Worm (Caenorhabditis elegans) whole organism, L3 larva: ENCODE data around the gene F23B12.1.

Source experiments
- R02D3.7 ChIP-seq: fragments of 150-350 bp; optimal IDR thresholded peaks from 2 replicates; lab custom pipeline; 2014; ENCODE audit warnings: missing biosample characterization, missing genetic modification characterization
- ZK546.5 ChIP-seq: sonication (generic microtip); optimal IDR thresholded peaks from 2 replicates; lab custom pipeline; 2017; ENCODE audit warnings: missing biosample characterization, missing genetic modification characterization
- aly-2 ChIP-seq: fragments of 150-350 bp; optimal IDR thresholded peaks from 2 replicates; lab custom pipeline; 2014; ENCODE audit warnings: missing biosample characterization, missing genetic modification characterization
- ama-1 ChIP-seq: fragments of 150-350 bp; optimal IDR thresholded peaks from 2 replicates; lab custom pipeline; 2018
- ceh-82 ChIP-seq: fragments of 150-350 bp; optimal IDR thresholded peaks from 2 replicates; lab custom pipeline; 2014; ENCODE audit warnings: missing biosample characterization, missing genetic modification characterization
- lin-15B ChIP-seq: fragments of 150-350 bp; optimal IDR thresholded peaks from 2 replicates; lab custom pipeline; 2014; ENCODE audit warnings: missing biosample characterization, missing genetic modification characterization
- lin-39 ChIP-seq: fragments of 150-350 bp; optimal IDR thresholded peaks from 2 replicates; lab custom pipeline; 2018; ENCODE audit warnings: missing biosample characterization, missing genetic modification reagents, missing genetic modification characterization
- mdl-1 ChIP-seq: fragments of 150-350 bp; optimal IDR thresholded peaks from 2 replicates; lab custom pipeline; 2014; ENCODE audit warnings: missing biosample characterization, missing genetic modification characterization
- nhr-11 ChIP-seq: fragments of 150-350 bp; optimal IDR thresholded peaks from 2 replicates; lab custom pipeline; 2014; ENCODE audit warnings: missing biosample characterization, missing genetic modification characterization
- nhr-12 ChIP-seq: fragments of 150-350 bp; optimal IDR thresholded peaks from 2 replicates; lab custom pipeline; 2014; ENCODE audit warnings: missing biosample characterization, missing genetic modification characterization
- nhr-237 ChIP-seq: fragments of 150-350 bp; optimal IDR thresholded peaks from 2 replicates; lab custom pipeline; 2014; ENCODE audit warnings: missing biosample characterization, missing genetic modification characterization
- ztf-11 ChIP-seq: fragments of 150-350 bp; optimal IDR thresholded peaks from 2 replicates; lab custom pipeline; 2014; ENCODE audit warnings: missing biosample characterization, missing genetic modification characterization

- TF ChIP-seq nhr-237 (tag; lab: Kevin White, UChicago): no peak
- no peak for TF ChIP-seq ZK546.5 (tag; lab: Kevin White, UChicago)
- no peak for TF ChIP-seq nhr-12 (tag; lab: Kevin White, UChicago)
- TF ChIP-seq lin-15B: no peak
- TF ChIP-seq mdl-1 (tag; lab: Kevin White, UChicago): no peak
- TF ChIP-seq aly-2: no peak
- TF ChIP-seq R02D3.7 (tag; lab: Kevin White, UChicago): no peak
- TF ChIP-seq lin-39: no peak
- no peak for TF ChIP-seq ztf-11 (tag; lab: Kevin White, UChicago)
- no peak for TF ChIP-seq nhr-11 (tag; lab: Kevin White, UChicago)
- no peak for TF ChIP-seq ceh-82 (tag; lab: Kevin White, UChicago)
- TF ChIP-seq ama-1 (lab: Kevin White, UChicago): no peak
Observed at ce11 chrV:14422317-14422716, 6.6 kb upstream of the F23B12.1 start, which contains the start of gene pas-1.
